Fruit fly (Drosophila melanogaster): ENCODE data around the gene CG12523.

The CG12523 gene

dm6 chr3L:10849620-10850302, 48.8 kb downstream of the CG12523 start (continued):
- TF ChIP-seq bbx (GFP tag; IDR thresholded peaks at IDR 0.05; ENCODE audit: partially characterized antibody) (no peak), H15 (GFP tag; IDR thresholded peaks at IDR 0.05) (no peak), wek (GFP tag; optimal IDR thresholded peaks at IDR 0.05) (no peak), Med (GFP tag) (peak; percentile 58), z (GFP tag; IDR thresholded peaks at IDR 0.05) (0 out of 3 replicates have a peak, but pooled peaks have one; percentile 48), Ravus (GFP tag; IDR thresholded peaks at IDR 0.05) (no peak; the same call in 1 of the 2 replicates), CG4854 (GFP tag; optimal IDR thresholded peaks at IDR 0.05) (no peak), seq (GFP tag; IDR thresholded peaks at IDR 0.05) (no peak), ssp (GFP tag; IDR thresholded peaks at IDR 0.05) (no peak), sug (tag; optimal IDR thresholded peaks at IDR 0.05) (no peak), CG6254 (GFP tag; optimal IDR thresholded peaks at IDR 0.05) (peak; percentile 2), Dfd (GFP tag; optimal IDR thresholded peaks at IDR 0.05) (no peak), Gug (GFP tag; IDR thresholded peaks at IDR 0.05) (0 out of 4 replicates have a peak, but pooled peaks have one; percentile 24), Abd-B (GFP tag; optimal IDR thresholded peaks at IDR 0.05) (peak; percentile 12), CG8089 (GFP tag; optimal IDR thresholded peaks at IDR 0.05) (no peak), CG7271 (tag; optimal IDR thresholded peaks at IDR 0.05) (no peak), onecut (GFP tag; IDR thresholded peaks at IDR 0.05) (peak; percentile 32; the same call in 1 of the 2 replicates), p53 (GFP tag; optimal IDR thresholded peaks at IDR 0.05) (no peak), CG15696 (tag; optimal IDR thresholded peaks at IDR 0.05) (peak; percentile 59), CG14667 (GFP tag; IDR thresholded peaks at IDR 0.05) (no peak), CG18011 (GFP tag; optimal IDR thresholded peaks at IDR 0.05) (no peak), ttk (GFP tag; IDR thresholded peaks at IDR 0.05) (no peak), CG11696 (GFP tag; IDR thresholded peaks at IDR 0.05) (no peak), ac (GFP tag; optimal IDR thresholded peaks at IDR 0.05) (no peak), ash1 (GFP tag; optimal IDR thresholded peaks at IDR 0.05) (no peak), Dip3 (GFP tag; optimal IDR thresholded peaks at IDR 0.05) (no peak), CG10654 (GFP tag; optimal IDR thresholded peaks at IDR 0.05) (no peak), CG6689 (GFP tag; IDR thresholded peaks at IDR 0.05) (peak; percentile 70; the same call in 1 of the 2 replicates), yki (optimal IDR thresholded peaks at IDR 0.05) (no peak), CG7987 (GFP tag; optimal IDR thresholded peaks at IDR 0.05) (no peak), CTCF (GFP tag; optimal IDR thresholded peaks at IDR 0.05) (no peak), sens (GFP tag) (peak; percentile 79), CG7357 (GFP tag; IDR thresholded peaks at IDR 0.05) (no peak), CG8478 (optimal IDR thresholded peaks at IDR 0.05) (no peak), CG2120 (GFP tag; optimal IDR thresholded peaks at IDR 0.05) (peak; percentile 6), CG7745 (tag; optimal IDR thresholded peaks at IDR 0.05) (peak; percentile 15), Fer1 (GFP tag; optimal IDR thresholded peaks at IDR 0.05) (no peak), otp (GFP tag; IDR thresholded peaks at IDR 0.05) (no peak), TFAM (GFP tag; optimal IDR thresholded peaks at IDR 0.05) (no peak), so (GFP tag; IDR thresholded peaks at IDR 0.05) (no peak), nerfin-1 (tag; optimal IDR thresholded peaks at IDR 0.05) (peak; percentile 63), bcd (GFP tag; optimal IDR thresholded peaks at IDR 0.05) (no peak), GATAe (GFP tag; conservative IDR thresholded peaks at IDR 0.05) (no peak), abd-A (tag; optimal IDR thresholded peaks at IDR 0.05) (peak; percentile 87), cad (GFP tag; optimal IDR thresholded peaks at IDR 0.05) (no peak), NC2α (GFP tag; optimal IDR thresholded peaks at IDR 0.05) (no peak), HLHmδ (GFP tag; optimal IDR thresholded peaks at IDR 0.05) (no peak), fru (optimal IDR thresholded peaks at IDR 0.05) (no peak), Sry-β (GFP tag; optimal IDR thresholded peaks at IDR 0.05) (no peak), CG2875 (GFP tag; optimal IDR thresholded peaks at IDR 0.05) (no peak), CG13775 (GFP tag; optimal IDR thresholded peaks at IDR 0.05) (peak; percentile 43), CG6683 (GFP tag; optimal IDR thresholded peaks at IDR 0.05) (no peak)
